Worm (Caenorhabditis elegans) whole organism, L1 larva: ENCODE data around the gene vpat-1.

Experiments used
- C16A3.4 ChIP-seq: fragments of 150-350 bp; optimal IDR thresholded peaks from 2 replicates; lab custom pipeline; 2014; ENCODE audit warnings: missing biosample characterization, missing genetic modification characterization
- dsc-1 ChIP-seq: sonication (generic microtip); optimal IDR thresholded peaks from 2 replicates; lab custom pipeline; 2016; ENCODE audit warnings: mild to moderate bottlenecking, missing genetic modification characterization, missing compliant biosample characterization
- efl-1 ChIP-seq, 4 experiments: fragments of 150-350 bp; optimal IDR thresholded peaks in 3 of 4; peaks in 1 of 4; 1 replicate in 1 of 4; 2 replicates in 3 of 4; lab custom pipeline; 2014; ENCODE audit warnings: missing biosample characterization in 2 of 4, missing genetic modification characterization in 2 of 4, missing genetic modification reagents in 2 of 4
- efl-3 ChIP-seq: fragments of 200-800 bp; sonication (Bioruptor generic); optimal IDR thresholded peaks from 2 replicates; lab custom pipeline; 2018; ENCODE audit warnings: mild to moderate bottlenecking, missing genetic modification characterization, missing compliant biosample characterization
- egl-13 ChIP-seq: sonication (generic microtip); optimal IDR thresholded peaks from 2 replicates; lab custom pipeline; 2016; ENCODE audit warnings: missing genotype, missing genetic modification reagents, missing genetic modification characterization, missing compliant biosample characterization
- egl-27 ChIP-seq, 2 experiments: fragments of 150-350 bp in 1 of 2; sonication (generic microtip); optimal IDR thresholded peaks; 3 replicates each; lab custom pipeline; 2017 to 2018; ENCODE audit warnings: missing biosample characterization in 2 of 2, missing genetic modification characterization in 2 of 2, missing genetic modification reagents in 2 of 2
- fkh-8 ChIP-seq: sonication (generic microtip); optimal IDR thresholded peaks from 2 replicates; lab custom pipeline; 2016; ENCODE audit warnings: mild to moderate bottlenecking, missing genetic modification characterization, missing compliant biosample characterization
- irx-1 ChIP-seq: sonication (generic microtip); optimal IDR thresholded peaks from 2 replicates; lab custom pipeline; 2016; ENCODE audit warnings: missing genetic modification characterization, missing compliant biosample characterization
- lin-13 ChIP-seq: fragments of 150-350 bp; optimal IDR thresholded peaks from 2 replicates; lab custom pipeline; 2014; ENCODE audit warnings: missing biosample characterization, missing genetic modification reagents, missing genetic modification characterization
- lin-15B ChIP-seq: fragments of 150-350 bp; sonication (generic microtip); optimal IDR thresholded peaks from 3 replicates; lab custom pipeline; 2014; ENCODE audit warnings: missing biosample characterization, missing genetic modification characterization
- lir-3 ChIP-seq: sonication (generic microtip); optimal IDR thresholded peaks from 2 replicates; lab custom pipeline; 2016; ENCODE audit warnings: mild to moderate bottlenecking, missing genetic modification characterization, moderate library complexity, missing compliant biosample characterization; ENCODE audit not compliant: poor library complexity
- mdl-1 ChIP-seq, 2 experiments: fragments of 150-350 bp; optimal IDR thresholded peaks; 2 replicates each; lab custom pipeline; 2014 to 2017; ENCODE audit warnings: missing biosample characterization in 2 of 2, missing genetic modification characterization in 2 of 2, inconsistent platforms in 1 of 2
- nhr-237 ChIP-seq: fragments of 150-350 bp; optimal IDR thresholded peaks from 2 replicates; lab custom pipeline; 2014; ENCODE audit warnings: missing biosample characterization, missing genetic modification characterization
- nhr-77 ChIP-seq: fragments of 150-350 bp; optimal IDR thresholded peaks from 2 replicates; lab custom pipeline; 2014; ENCODE audit warnings: missing biosample characterization, missing genetic modification characterization
- nhr-85 ChIP-seq: sonication (generic microtip); peaks from one replicate; lab custom pipeline; 2016; ENCODE audit warnings: missing genetic modification characterization, inconsistent platforms, missing compliant biosample characterization
- pag-3 ChIP-seq: sonication (generic microtip); optimal IDR thresholded peaks from 2 replicates; lab custom pipeline; 2017; ENCODE audit warnings: missing genetic modification characterization, mild to moderate bottlenecking, missing compliant biosample characterization, antibody characterized with exemption, borderline replicate concordance; ENCODE audit not compliant: insufficient read depth
- sup-37 ChIP-seq: fragments of 200-800 bp; sonication (Bioruptor generic); optimal IDR thresholded peaks from 2 replicates; lab custom pipeline; 2018; ENCODE audit warnings: mild to moderate bottlenecking, missing genetic modification characterization, missing compliant biosample characterization
- tlp-1 ChIP-seq: fragments of 150-350 bp; optimal IDR thresholded peaks from 2 replicates; lab custom pipeline; 2014; ENCODE audit warnings: missing biosample characterization, missing genetic modification characterization
- unc-86 ChIP-seq: sonication (generic microtip); optimal IDR thresholded peaks from 2 replicates; lab custom pipeline; 2016; ENCODE audit warnings: missing genetic modification characterization, missing compliant biosample characterization
- unc-98 ChIP-seq: fragments of 200-800 bp; sonication (Bioruptor generic); IDR thresholded peaks from 2 replicates; pipeline ENCODE4 v1.3.6; 2022; ENCODE audit warnings: missing genetic modification characterization, missing compliant biosample characterization
- xbp-1 ChIP-seq: sonication (generic microtip); optimal IDR thresholded peaks from 2 replicates; lab custom pipeline; 2016; ENCODE audit warnings: missing genetic modification characterization, missing compliant biosample characterization

The vpat-1 gene

ce11 chrX:992650-993403, 53.2 kb downstream of the vpat-1 start (continued):
- TF ChIP-seq fkh-8 (tag; lab: Kevin White, UChicago): peak; percentile 87
- TF ChIP-seq xbp-1 (tag; lab: Kevin White, UChicago): peak; percentile 19
- TF ChIP-seq unc-98 (GFP tag; lab: Robert Waterston, UW): no peak
- peak; percentile 89 for TF ChIP-seq unc-86 (tag; lab: Kevin White, UChicago)
- TF ChIP-seq lin-15B (tag; lab: Kevin White, UChicago): no peak
- no peak for TF ChIP-seq nhr-77 (tag; lab: Kevin White, UChicago)
- TF ChIP-seq egl-27 (tag; optimal IDR thresholded peaks at IDR 0.05; lab: Kevin White, UChicago): no peak
- no peak for TF ChIP-seq sup-37 (GFP tag; lab: Kevin White, UChicago)
- no peak for TF ChIP-seq mdl-1 (tag; optimal IDR thresholded peaks at IDR 0.05; lab: Kevin White, UChicago)
- peak; percentile 5 to 29 for TF ChIP-seq efl-1 (optimal IDR thresholded peaks at IDR 0.05; lab: Kevin White, UChicago)
- TF ChIP-seq efl-1 (GFP tag; optimal IDR thresholded peaks at IDR 0.05 in 1 of 2; lab: Kevin White, UChicago): peak in 1 of 2 experiments; percentile 79
- TF ChIP-seq C16A3.4: peak; percentile 7
- TF ChIP-seq irx-1: peak; percentile 23
- TF ChIP-seq pag-3 (tag; lab: Kevin White, UChicago): no peak
- TF ChIP-seq dsc-1: peak; percentile 78
- TF ChIP-seq lir-3 (tag; lab: Kevin White, UChicago): no peak
- no peak for TF ChIP-seq efl-3 (GFP tag; lab: Kevin White, UChicago)
- TF ChIP-seq, all 84 proteins: peak for 34

- no peak for TF ChIP-seq nhr-237
- no peak for TF ChIP-seq lin-13 (GFP tag; lab: Kevin White, UChicago)
- TF ChIP-seq egl-13 (tag; lab: Kevin White, UChicago): no peak
- TF ChIP-seq nhr-85: no peak
- TF ChIP-seq tlp-1 (tag; lab: Kevin White, UChicago): no peak
These were observed 54.7 kb downstream of the vpat-1 start, which contains the start of the genes C09E10.3 and dgk-1 for ce11 chrX:991274-991673. Gene C09E10.3 (minus strand): TSS chrX:991374. Gene dgk-1 (minus strand): TSS chrX:991456.
